Fruit fly (Drosophila melanogaster): ENCODE results near the gene Vha100-1.
A peak's percentile ranks its signal among the peaks of the same experiment; 100 is the strongest.

The Vha100-1 gene

dm6 chr3R:29151621-29152092 lies 20.7 kb downstream of the Vha100-1 start, which contains the start of gene eIF2D (continued):
- TF ChIP-seq CG4360 (GFP tag; IDR thresholded peaks at IDR 0.05) (0 out of 2 replicates have a peak, but pooled peaks have one; percentile 34), CHES-1-like (GFP tag; optimal IDR thresholded peaks at IDR 0.05) (no peak), Dek (tag; optimal IDR thresholded peaks at IDR 0.05) (peak; percentile 33), nmo (GFP tag; optimal IDR thresholded peaks at IDR 0.05) (peak; percentile 69), Kr (GFP tag; optimal IDR thresholded peaks at IDR 0.05) (no peak), CG3163 (GFP tag; optimal IDR thresholded peaks at IDR 0.05) (no peak), Hmr (GFP tag; optimal IDR thresholded peaks at IDR 0.05) (peak; percentile 65), CG11723 (GFP tag; optimal IDR thresholded peaks at IDR 0.05) (no peak), NfI (GFP tag; optimal IDR thresholded peaks at IDR 0.05) (peak; percentile 41), sima (GFP tag; optimal IDR thresholded peaks at IDR 0.05) (no peak), CG5953 (GFP tag; IDR thresholded peaks at IDR 0.05) (peak; percentile 47; the same call in 1 of the 2 replicates), CG34422 (GFP tag; IDR thresholded peaks at IDR 0.05) (peak; percentile 74; the same call in 1 of the 3 replicates), CG11456 (GFP tag; IDR thresholded peaks at IDR 0.05) (0 out of 3 replicates have a peak, but pooled peaks have one; percentile 57), Dfd (GFP tag; optimal IDR thresholded peaks at IDR 0.05) (no peak), p53 (GFP tag; optimal IDR thresholded peaks at IDR 0.05) (no peak), CG10366 (GFP tag; IDR thresholded peaks at IDR 0.05) (peak; percentile 37), oc (tag; optimal IDR thresholded peaks at IDR 0.05) (no peak), lmd (GFP tag; IDR thresholded peaks at IDR 0.05) (peak; percentile 40; the same call in 1 of the 2 replicates), vfl (GFP tag; optimal IDR thresholded peaks at IDR 0.05) (no peak), chn (GFP tag; optimal IDR thresholded peaks at IDR 0.05) (peak; percentile 54), fd3F (GFP tag; optimal IDR thresholded peaks at IDR 0.05) (peak; percentile 32), hkb (optimal IDR thresholded peaks at IDR 0.05) (no peak), hkb (GFP tag; IDR thresholded peaks at IDR 0.05) (peak; percentile 75), CG17328 (GFP tag; IDR thresholded peaks at IDR 0.05) (peak; percentile 54; the same call in 1 of the 2 replicates), Taf1 (GFP tag; IDR thresholded peaks at IDR 0.05) (0 out of 2 replicates have a peak, but pooled peaks have one; percentile 31), dimm (GFP tag; IDR thresholded peaks at IDR 0.05) (0 out of 2 replicates have a peak, but pooled peaks have one; percentile 14), wor (GFP tag; IDR thresholded peaks at IDR 0.05) (peak; percentile 19; the same call in 1 of the 2 replicates), CG34376 (GFP tag; optimal IDR thresholded peaks at IDR 0.05) (peak; percentile 46), Pdp1 (GFP tag; optimal IDR thresholded peaks at IDR 0.05) (peak; percentile 29 to 45), Meics (GFP tag; optimal IDR thresholded peaks at IDR 0.05) (peak; percentile 72), MTF-1 (GFP tag; optimal IDR thresholded peaks at IDR 0.05; ENCODE audit: borderline replicate concordance) (peak; percentile 8), Sry-δ (GFP tag; optimal IDR thresholded peaks at IDR 0.05) (peak; percentile 24), btn (GFP tag; optimal IDR thresholded peaks at IDR 0.05) (no peak), H2.0 (GFP tag; IDR thresholded peaks at IDR 0.05) (peak; percentile 44; the same call in 1 of the 2 replicates), ems (GFP tag; optimal IDR thresholded peaks at IDR 0.05) (peak; percentile 27), CG33213 (GFP tag; optimal IDR thresholded peaks at IDR 0.05) (no peak), Fer1 (GFP tag; optimal IDR thresholded peaks at IDR 0.05) (peak; percentile 68), Sin3A (optimal IDR thresholded peaks at IDR 0.05) (peak; percentile 17), tup (GFP tag; optimal IDR thresholded peaks at IDR 0.05) (no peak), pros (GFP tag; optimal IDR thresholded peaks at IDR 0.05) (peak; percentile 90), CG17359 (tag; optimal IDR thresholded peaks at IDR 0.05) (peak; percentile 63), CG10959 (GFP tag; IDR thresholded peaks at IDR 0.05) (no peak), pb (GFP tag; optimal IDR thresholded peaks at IDR 0.05) (no peak), gce (GFP tag; IDR thresholded peaks at IDR 0.05) (0 out of 3 replicates have a peak, but pooled peaks have one; percentile 9), ewg (GFP tag; optimal IDR thresholded peaks at IDR 0.05) (peak; percentile 16), cad (GFP tag; optimal IDR thresholded peaks at IDR 0.05) (no peak), CrebB (tag; optimal IDR thresholded peaks at IDR 0.05) (peak; percentile 40), ttk (GFP tag; IDR thresholded peaks at IDR 0.05) (peak; percentile 62), CG1603 (tag; optimal IDR thresholded peaks at IDR 0.05) (peak; percentile 47), lilli (GFP tag; optimal IDR thresholded peaks at IDR 0.05) (peak; percentile 55), CG18262 (tag; optimal IDR thresholded peaks at IDR 0.05) (peak; percentile 72)
